Fruit fly (Drosophila melanogaster) whole organism, pupa: ENCODE data around the gene CG32192.
A peak's percentile ranks its signal among the peaks of the same experiment; 100 is the strongest.

Experiments
- CG10348 ChIP-seq: fragments of 200-800 bp; sonication (Bioruptor generic); IDR thresholded peaks from 2 replicates; pipeline ENCODE4 v1.3.6; 2022; ENCODE audit warnings: missing biosample characterization, missing genetic modification characterization
- CG13204 ChIP-seq: fragments of 200-800 bp; sonication (Bioruptor generic); optimal IDR thresholded peaks from 2 replicates; lab custom pipeline; 2018; ENCODE audit warnings: missing biosample characterization, mild to moderate bottlenecking, missing genetic modification characterization, moderate library complexity
- CG17806 ChIP-seq: fragments of 200-800 bp; sonication (Bioruptor generic); optimal IDR thresholded peaks from 2 replicates; lab custom pipeline; 2018; ENCODE audit warnings: missing biosample characterization, mild to moderate bottlenecking, missing genetic modification characterization, moderate library complexity
- CG32121 ChIP-seq: fragments of 200-800 bp; sonication (Bioruptor generic); IDR thresholded peaks from 2 replicates; pipeline ENCODE4 v1.3.6; 2022; ENCODE audit warnings: missing biosample characterization, missing genetic modification characterization
- CG4496 ChIP-seq: fragments of 200-800 bp; sonication (Bioruptor generic); IDR thresholded peaks from 3 replicates; pipeline ENCODE4 v1.3.6; 2022; ENCODE audit warnings: missing biosample characterization, missing genetic modification characterization
- EcR ChIP-seq: fragments of 200-800 bp; sonication (Bioruptor generic); optimal IDR thresholded peaks from 3 replicates; lab custom pipeline; 2019; ENCODE audit warnings: missing biosample characterization, missing genetic modification characterization, mild to moderate bottlenecking, moderate library complexity, missing genetic modification reagents
- Pif1A ChIP-seq: fragments of 200-800 bp; sonication (Bioruptor generic); optimal IDR thresholded peaks from 3 replicates; lab custom pipeline; 2016; ENCODE audit warnings: missing biosample characterization, missing genetic modification characterization
- Pif1B ChIP-seq: fragments of 200-800 bp; sonication (Bioruptor generic); optimal IDR thresholded peaks from 3 replicates; lab custom pipeline; 2016; ENCODE audit warnings: missing biosample characterization, missing genetic modification characterization
- Snoo ChIP-seq: fragments of 200-800 bp; sonication (Bioruptor generic); optimal IDR thresholded peaks from 3 replicates; lab custom pipeline; 2017; ENCODE audit warnings: missing biosample characterization, mild to moderate bottlenecking, missing genetic modification characterization, inconsistent platforms
- fd96Ca ChIP-seq: fragments of 200-800 bp; sonication (Bioruptor generic); IDR thresholded peaks from 3 replicates; pipeline ENCODE4 v1.3.6; 2022; ENCODE audit warnings: missing biosample characterization, missing genetic modification characterization
- gl ChIP-seq: fragments of 200-800 bp; sonication (Bioruptor generic); optimal IDR thresholded peaks from 2 replicates; lab custom pipeline; 2018; ENCODE audit warnings: missing biosample characterization, mild to moderate bottlenecking, missing genetic modification characterization

dm6 chr3L:18004544-18005054 is 35.5 kb upstream of the CG32192 start:
- TF ChIP-seq Pif1A (GFP tag; lab: Kevin White, UChicago), result no peak
- TF ChIP-seq Pif1B (GFP tag; lab: Kevin White, UChicago), result no peak
- no peak for TF ChIP-seq Snoo
- no peak for TF ChIP-seq CG10348 (GFP tag; lab: Robert Waterston, UW)
- peak; percentile 83 for TF ChIP-seq EcR (GFP tag; lab: Kevin White, UChicago)
- TF ChIP-seq fd96Ca (GFP tag; lab: Robert Waterston, UW), result 0 out of 3 replicates have a peak, but pooled peaks have one; percentile 40
- no peak for TF ChIP-seq CG13204
- TF ChIP-seq CG17806 (tag; lab: Kevin White, UChicago), result no peak
- TF ChIP-seq gl (tag; lab: Kevin White, UChicago), result no peak
- no peak for TF ChIP-seq CG4496 (GFP tag; lab: Robert Waterston, UW)
- no peak for TF ChIP-seq CG32121 (GFP tag; lab: Robert Waterston, UW)
